Fruit fly (Drosophila melanogaster) whole organism, pupa: ENCODE results near the gene nAChRalpha6.

Experiments used
- CG10348 ChIP-seq: fragments of 200-800 bp; sonication (Bioruptor generic); IDR thresholded peaks from 2 replicates; pipeline ENCODE4 v1.3.6; 2022; ENCODE audit warnings: missing biosample characterization, missing genetic modification characterization
- CG12605 ChIP-seq: fragments of 200-800 bp; sonication (Bioruptor generic); IDR thresholded peaks from 2 replicates; pipeline ENCODE4 v1.3.6; 2022; ENCODE audit warnings: missing biosample characterization, missing genetic modification characterization
- CG13204 ChIP-seq: fragments of 200-800 bp; sonication (Bioruptor generic); optimal IDR thresholded peaks from 2 replicates; lab custom pipeline; 2018; ENCODE audit warnings: missing biosample characterization, mild to moderate bottlenecking, missing genetic modification characterization, moderate library complexity
- CG14655 ChIP-seq: fragments of 200-800 bp; sonication (Bioruptor generic); optimal IDR thresholded peaks from 3 replicates; lab custom pipeline; 2017; ENCODE audit warnings: mild to moderate bottlenecking, missing biosample characterization, missing genetic modification reagents, missing genetic modification characterization
- CG15710 ChIP-seq: fragments of 200-800 bp; sonication (Bioruptor generic); optimal IDR thresholded peaks from 2 replicates; lab custom pipeline; 2018; ENCODE audit warnings: missing biosample characterization, mild to moderate bottlenecking, missing genetic modification characterization, moderate library complexity
- CG17806 ChIP-seq: fragments of 200-800 bp; sonication (Bioruptor generic); optimal IDR thresholded peaks from 2 replicates; lab custom pipeline; 2018; ENCODE audit warnings: missing biosample characterization, mild to moderate bottlenecking, missing genetic modification characterization, moderate library complexity
- CG32121 ChIP-seq: fragments of 200-800 bp; sonication (Bioruptor generic); IDR thresholded peaks from 2 replicates; pipeline ENCODE4 v1.3.6; 2022; ENCODE audit warnings: missing biosample characterization, missing genetic modification characterization
- CG34367 ChIP-seq: fragments of 200-800 bp; sonication (Bioruptor generic); optimal IDR thresholded peaks from 2 replicates; lab custom pipeline; 2018; ENCODE audit warnings: missing biosample characterization, mild to moderate bottlenecking, missing genetic modification characterization
- CG4496 ChIP-seq: fragments of 200-800 bp; sonication (Bioruptor generic); IDR thresholded peaks from 3 replicates; pipeline ENCODE4 v1.3.6; 2022; ENCODE audit warnings: missing biosample characterization, missing genetic modification characterization
- CG8159 ChIP-seq: fragments of 200-800 bp; sonication (Bioruptor generic); optimal IDR thresholded peaks from 3 replicates; lab custom pipeline; 2018; ENCODE audit warnings: missing biosample characterization, mild to moderate bottlenecking, missing genetic modification characterization, moderate library complexity
- CG8301 ChIP-seq: fragments of 200-800 bp; sonication (Bioruptor generic); optimal IDR thresholded peaks from 2 replicates; lab custom pipeline; 2018; ENCODE audit warnings: missing biosample characterization, mild to moderate bottlenecking, missing genetic modification characterization
- CG9948 ChIP-seq: fragments of 200-800 bp; sonication (Bioruptor generic); optimal IDR thresholded peaks from 2 replicates; lab custom pipeline; 2018; ENCODE audit warnings: missing biosample characterization, mild to moderate bottlenecking, missing genetic modification characterization, moderate library complexity
- D1 ChIP-seq: fragments of 200-800 bp; sonication (Bioruptor generic); optimal IDR thresholded peaks from 2 replicates; lab custom pipeline; 2018; ENCODE audit warnings: missing biosample characterization, mild to moderate bottlenecking, missing genetic modification characterization, moderate library complexity
- EcR ChIP-seq: fragments of 200-800 bp; sonication (Bioruptor generic); optimal IDR thresholded peaks from 3 replicates; lab custom pipeline; 2019; ENCODE audit warnings: missing biosample characterization, missing genetic modification characterization, mild to moderate bottlenecking, moderate library complexity, missing genetic modification reagents
- Ets98B ChIP-seq: fragments of 200-800 bp; sonication (Bioruptor generic); IDR thresholded peaks from 2 replicates; pipeline ENCODE4 v1.3.6; 2022; ENCODE audit warnings: missing biosample characterization, missing genetic modification characterization
- Pif1A ChIP-seq: fragments of 200-800 bp; sonication (Bioruptor generic); optimal IDR thresholded peaks from 3 replicates; lab custom pipeline; 2016; ENCODE audit warnings: missing biosample characterization, missing genetic modification characterization
- Pif1B ChIP-seq: fragments of 200-800 bp; sonication (Bioruptor generic); optimal IDR thresholded peaks from 3 replicates; lab custom pipeline; 2016; ENCODE audit warnings: missing biosample characterization, missing genetic modification characterization
- Snoo ChIP-seq: fragments of 200-800 bp; sonication (Bioruptor generic); optimal IDR thresholded peaks from 3 replicates; lab custom pipeline; 2017; ENCODE audit warnings: missing biosample characterization, mild to moderate bottlenecking, missing genetic modification characterization, inconsistent platforms
- fd96Ca ChIP-seq: fragments of 200-800 bp; sonication (Bioruptor generic); IDR thresholded peaks from 3 replicates; pipeline ENCODE4 v1.3.6; 2022; ENCODE audit warnings: missing biosample characterization, missing genetic modification characterization
- gl ChIP-seq: fragments of 200-800 bp; sonication (Bioruptor generic); optimal IDR thresholded peaks from 2 replicates; lab custom pipeline; 2018; ENCODE audit warnings: missing biosample characterization, mild to moderate bottlenecking, missing genetic modification characterization
- rn ChIP-seq: fragments of 200-800 bp; sonication (Bioruptor generic); IDR thresholded peaks from 2 replicates; pipeline ENCODE4 v1.3.6; 2022; ENCODE audit warnings: missing biosample characterization, missing genetic modification characterization

nAChRalpha6 gene

DNA sequence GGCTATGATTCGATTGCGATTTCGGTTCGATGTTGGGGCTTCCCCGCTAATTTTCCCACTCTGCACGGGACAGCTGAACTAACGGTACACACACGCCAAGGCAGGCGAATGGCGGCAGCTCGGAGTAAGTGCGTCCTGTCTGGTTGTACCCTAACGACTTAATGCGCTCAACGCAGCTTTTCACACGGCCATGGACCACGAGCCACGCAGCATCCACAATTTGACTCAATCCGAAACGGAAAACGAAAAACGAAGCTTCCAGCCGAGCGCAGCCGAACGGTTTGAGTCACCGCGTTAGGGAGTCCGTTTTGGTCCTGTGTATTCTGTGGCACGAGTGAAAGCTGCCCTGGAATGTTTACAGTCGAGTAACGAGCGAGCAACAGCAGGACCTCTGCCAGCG lies at the start of gene nAChRalpha6:
Gene nAChRalpha6 (minus strand): TSS at position 165 of the 400 bp plus-strand sequence.
- TF ChIP-seq D1 (tag; lab: Kevin White, UChicago) = no peak

DNA sequence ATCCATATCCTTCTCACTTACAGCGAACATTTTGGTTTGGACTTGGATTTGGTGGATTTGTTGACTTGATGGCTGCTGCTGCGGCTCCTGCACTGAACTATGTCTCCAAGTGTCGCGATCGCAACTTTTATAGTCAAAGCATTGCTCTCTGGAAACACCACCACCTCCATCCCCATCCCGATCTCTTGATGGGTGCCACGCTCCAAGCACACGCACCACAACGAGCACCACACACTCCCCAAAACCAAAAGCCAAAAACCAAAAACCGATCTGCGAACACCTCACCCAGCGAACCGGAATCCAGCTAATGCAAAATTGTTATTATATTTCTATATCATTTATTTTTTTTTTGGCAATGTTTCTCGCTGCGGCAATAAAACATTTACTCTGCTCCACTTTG lies 47.0 kb upstream of the nAChRalpha6 start, which contains the start of gene Cpr30F:
Gene Cpr30F (minus strand): TSS at position 101 of the 400 bp plus-strand sequence.
- TF ChIP-seq CG8301 (tag; lab: Kevin White, UChicago) (no peak), CG10348 (GFP tag; lab: Robert Waterston, UW) (no peak), CG8159 (tag; lab: Kevin White, UChicago) (no peak), gl (tag; lab: Kevin White, UChicago) (no peak), rn (no peak)

DNA sequence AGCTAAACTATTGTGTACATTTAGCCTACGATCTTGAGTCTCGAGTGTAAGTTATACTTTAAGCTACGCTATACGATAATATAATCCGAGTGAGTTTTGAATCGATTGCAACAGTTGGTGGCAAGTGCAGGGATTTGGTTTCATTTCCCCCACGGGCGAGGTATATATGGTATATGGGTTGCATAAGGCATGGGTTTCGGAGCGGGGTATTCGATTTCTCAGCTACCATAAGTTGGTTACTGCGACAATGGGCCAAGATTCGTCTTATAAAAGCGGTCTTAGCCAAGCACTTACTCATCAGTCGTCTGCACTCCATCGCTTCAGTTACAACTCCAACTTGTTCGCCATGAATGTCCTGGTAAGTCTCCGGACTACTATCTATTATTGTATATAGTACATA lies 44.2 kb upstream of the nAChRalpha6 start, which contains the start of gene CG42367:
Gene CG42367 (plus strand): TSS at position 301 of the 400 bp plus-strand sequence.
- no peak for TF ChIP-seq Ets98B (GFP tag; lab: Robert Waterston, UW)
- TF ChIP-seq CG34367 (tag; lab: Kevin White, UChicago) = no peak

DNA sequence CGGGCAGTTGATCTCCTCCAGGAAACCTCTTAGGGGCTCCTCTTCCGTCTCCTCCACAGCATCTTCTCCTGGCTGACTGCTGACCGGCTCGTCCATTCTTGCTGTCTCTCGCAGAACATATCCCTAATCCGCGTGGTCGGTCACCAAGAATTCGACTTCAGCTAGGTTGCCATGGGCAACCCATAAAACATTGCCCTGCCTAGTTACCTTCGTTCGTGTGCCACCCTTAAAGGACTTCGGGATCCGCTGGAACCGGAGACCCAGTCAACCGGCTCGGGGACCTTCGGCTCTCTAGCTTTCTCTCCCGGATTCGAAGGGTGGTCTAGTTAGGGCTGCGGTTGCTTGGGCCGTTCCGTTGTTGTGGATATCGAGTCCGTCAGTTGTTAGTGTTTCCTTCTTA lies 38.7 kb upstream of the nAChRalpha6 start, which contains the start of the genes TbCMF46 and CG42366:
Gene TbCMF46 (minus strand): TSS at position 101 of the 400 bp plus-strand sequence.
Gene CG42366 (plus strand): TSS at position 397 of the 400 bp plus-strand sequence.
- TF ChIP-seq gl (tag; lab: Kevin White, UChicago) = no peak
- no peak for TF ChIP-seq D1 (tag; lab: Kevin White, UChicago)
- TF ChIP-seq CG32121 = no peak
- TF ChIP-seq CG13204 (GFP tag; lab: Kevin White, UChicago) = no peak
- no peak for TF ChIP-seq Snoo (tag; lab: Kevin White, UChicago)
- no peak for TF ChIP-seq CG14655 (GFP tag; lab: Kevin White, UChicago)
- TF ChIP-seq CG8159 (tag; lab: Kevin White, UChicago) = no peak
- TF ChIP-seq CG4496 = no peak
- no peak for TF ChIP-seq Ets98B (GFP tag; lab: Robert Waterston, UW)
- TF ChIP-seq CG34367 (tag; lab: Kevin White, UChicago) = no peak
- no peak for TF ChIP-seq CG17806
- TF ChIP-seq Pif1A = no peak

DNA sequence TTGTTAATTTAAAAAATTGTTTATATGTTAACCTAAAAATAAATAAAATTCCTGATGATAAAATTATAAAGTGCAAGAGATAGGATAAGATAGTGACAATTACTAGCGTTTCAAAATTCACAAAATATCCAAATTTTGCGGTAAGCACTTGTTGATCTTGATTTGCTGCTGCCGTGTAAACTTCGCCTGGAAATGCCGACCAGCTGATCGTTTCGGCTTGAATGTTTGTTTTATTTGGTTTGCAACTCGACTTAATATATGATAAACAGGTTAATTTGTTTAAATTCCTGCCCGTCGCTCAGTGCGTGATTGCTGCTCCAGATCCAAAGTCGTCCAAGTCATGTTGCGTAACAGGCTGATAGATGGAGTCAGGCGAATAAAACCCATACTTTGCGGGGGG lies 35.4 kb upstream of the nAChRalpha6 start, which contains the start of gene CG4592:
Gene CG4592 (plus strand): TSS at position 233 of the 400 bp plus-strand sequence.
- TF ChIP-seq CG15710 (tag; lab: Kevin White, UChicago) = no peak
- TF ChIP-seq D1 (tag; lab: Kevin White, UChicago) = peak; percentile 2
- TF ChIP-seq fd96Ca (GFP tag; lab: Robert Waterston, UW) = peak; percentile 82; the same call in 2 of the 3 replicates
- peak; percentile 65 for TF ChIP-seq CG8159 (tag; lab: Kevin White, UChicago)
- no peak for TF ChIP-seq CG13204 (GFP tag; lab: Kevin White, UChicago)
- TF ChIP-seq EcR = no peak
- TF ChIP-seq Snoo (tag; lab: Kevin White, UChicago) = no peak
- no peak for TF ChIP-seq CG8301 (tag; lab: Kevin White, UChicago)
- TF ChIP-seq Ets98B (GFP tag; lab: Robert Waterston, UW) = peak; percentile 84
- peak; percentile 87 for TF ChIP-seq CG4496
- TF ChIP-seq CG10348 (GFP tag; lab: Robert Waterston, UW) = no peak
- TF ChIP-seq Pif1A = peak; percentile 81
- no peak for TF ChIP-seq CG14655 (GFP tag; lab: Kevin White, UChicago)
- peak; percentile 36 for TF ChIP-seq gl (tag; lab: Kevin White, UChicago)
- TF ChIP-seq rn = no peak
- TF ChIP-seq CG34367 (tag; lab: Kevin White, UChicago) = peak; percentile 68
- peak; percentile 77 for TF ChIP-seq Pif1B (GFP tag; lab: Kevin White, UChicago)
- peak; percentile 54 for TF ChIP-seq CG9948 (tag; lab: Kevin White, UChicago)
- peak; percentile 66 for TF ChIP-seq CG12605
- TF ChIP-seq CG32121 = peak; percentile 82

DNA sequence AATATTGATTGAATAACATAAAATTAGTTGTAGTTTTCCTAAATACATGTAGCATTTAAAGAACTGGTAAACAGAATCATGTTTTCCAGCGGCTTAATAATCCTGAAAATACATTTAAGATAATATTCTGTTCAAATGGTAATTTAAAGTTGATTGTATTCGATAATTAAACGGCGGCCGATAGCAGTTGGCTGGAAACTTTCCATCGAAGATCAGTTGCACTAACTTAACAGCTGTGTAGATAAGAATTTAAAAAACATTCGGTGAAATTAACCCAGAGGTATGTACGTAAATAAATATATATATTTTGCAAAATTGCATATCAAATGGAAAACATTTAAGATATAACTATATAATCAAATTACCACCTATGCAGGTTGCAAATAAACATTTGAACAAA lies 33.9 kb upstream of the nAChRalpha6 start, which contains the start of gene CG4594:
Gene CG4594 (plus strand): TSS at position 212 of the 400 bp plus-strand sequence.
- TF ChIP-seq CG8301 (tag; lab: Kevin White, UChicago) = no peak
- TF ChIP-seq, all 21 proteins: peak for 0

DNA sequence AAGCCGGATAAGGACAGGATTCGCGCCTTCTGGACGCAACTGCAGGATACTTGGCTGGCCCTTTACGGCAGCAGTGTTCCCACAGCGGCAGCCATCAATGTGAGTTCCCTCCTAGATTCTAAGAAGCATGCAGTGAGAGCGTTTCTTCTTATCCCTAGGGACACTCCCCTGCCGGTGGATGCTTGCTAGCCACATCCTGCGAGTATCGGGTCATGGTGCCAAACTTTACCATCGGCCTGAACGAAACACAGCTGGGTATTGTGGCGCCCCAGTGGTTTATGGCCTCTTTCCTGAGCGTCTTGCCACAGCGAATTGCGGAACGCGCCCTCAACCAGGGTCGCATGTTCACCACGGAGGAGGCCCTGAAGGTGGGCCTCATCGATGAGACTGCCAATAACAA lies 33.2 kb upstream of the nAChRalpha6 start:
- TF ChIP-seq CG13204 (GFP tag; lab: Kevin White, UChicago) = no peak
- TF ChIP-seq Pif1A = no peak
- no peak for TF ChIP-seq CG12605
- no peak for TF ChIP-seq gl (tag; lab: Kevin White, UChicago)
- no peak for TF ChIP-seq CG10348 (GFP tag; lab: Robert Waterston, UW)
- TF ChIP-seq EcR = no peak
- no peak for TF ChIP-seq CG32121
- TF ChIP-seq fd96Ca (GFP tag; lab: Robert Waterston, UW) = no peak
- no peak for TF ChIP-seq CG17806
